Worm (Caenorhabditis elegans) whole organism, L1 larva: ENCODE measurements around the gene sax-3.

Experiments
- C04F5.9 ChIP-seq: sonication (generic microtip); optimal IDR thresholded peaks from 2 replicates; lab custom pipeline; 2016; ENCODE audit warnings: missing genetic modification characterization, missing compliant biosample characterization
- C34B4.2 ChIP-seq: sonication (generic microtip); optimal IDR thresholded peaks from 2 replicates; lab custom pipeline; 2017; ENCODE audit warnings: mild to moderate bottlenecking, missing genetic modification characterization, missing compliant biosample characterization
- aha-1 ChIP-seq: fragments of 150-350 bp; optimal IDR thresholded peaks from 2 replicates; lab custom pipeline; 2014; ENCODE audit warnings: missing biosample characterization, missing genetic modification characterization
- alr-1 ChIP-seq: fragments of 200-800 bp; sonication (Bioruptor generic); optimal IDR thresholded peaks from 2 replicates; lab custom pipeline; 2018; ENCODE audit warnings: borderline replicate concordance, mild to moderate bottlenecking, missing genetic modification characterization, missing compliant biosample characterization
- blmp-1 ChIP-seq: fragments of 150-350 bp; optimal IDR thresholded peaks from 2 replicates; lab custom pipeline; 2014; ENCODE audit warnings: missing biosample characterization, missing genetic modification characterization
- ceh-63 ChIP-seq: fragments of 200-800 bp; sonication (Bioruptor generic); optimal IDR thresholded peaks from 2 replicates; lab custom pipeline; 2018; ENCODE audit warnings: mild to moderate bottlenecking, missing genetic modification characterization, missing compliant biosample characterization
- ceh-90 ChIP-seq: sonication (generic microtip); optimal IDR thresholded peaks from 2 replicates; lab custom pipeline; 2016; ENCODE audit warnings: missing genetic modification characterization, missing compliant biosample characterization
- dsc-1 ChIP-seq: sonication (generic microtip); optimal IDR thresholded peaks from 2 replicates; lab custom pipeline; 2016; ENCODE audit warnings: mild to moderate bottlenecking, missing genetic modification characterization, missing compliant biosample characterization
- efl-1 ChIP-seq, 4 experiments: fragments of 150-350 bp; optimal IDR thresholded peaks in 3 of 4; peaks in 1 of 4; 1 replicate in 1 of 4; 2 replicates in 3 of 4; lab custom pipeline; 2014; ENCODE audit warnings: missing biosample characterization in 2 of 4, missing genetic modification characterization in 2 of 4, missing genetic modification reagents in 2 of 4
- efl-3 ChIP-seq: fragments of 200-800 bp; sonication (Bioruptor generic); optimal IDR thresholded peaks from 2 replicates; lab custom pipeline; 2018; ENCODE audit warnings: mild to moderate bottlenecking, missing genetic modification characterization, missing compliant biosample characterization
- egl-13 ChIP-seq: sonication (generic microtip); optimal IDR thresholded peaks from 2 replicates; lab custom pipeline; 2016; ENCODE audit warnings: missing genotype, missing genetic modification reagents, missing genetic modification characterization, missing compliant biosample characterization
- egl-27 ChIP-seq, 2 experiments: fragments of 150-350 bp in 1 of 2; sonication (generic microtip); optimal IDR thresholded peaks; 3 replicates each; lab custom pipeline; 2017 to 2018; ENCODE audit warnings: missing biosample characterization in 2 of 2, missing genetic modification characterization in 2 of 2, missing genetic modification reagents in 2 of 2
- elt-2 ChIP-seq: sonication (generic microtip); optimal IDR thresholded peaks from 2 replicates; lab custom pipeline; 2016; ENCODE audit warnings: missing genetic modification characterization, mild to moderate bottlenecking, inconsistent platforms, missing compliant biosample characterization, missing genetic modification reagents
- elt-3 ChIP-seq, 6 experiments: fragments of 150-350 bp in 1 of 6; sonication (generic microtip); optimal IDR thresholded peaks; 2 replicates each; lab custom pipeline; 2017 to 2018; ENCODE audit warnings: missing biosample characterization in 6 of 6, missing genetic modification characterization in 6 of 6, inconsistent platforms in 1 of 6
- fkh-10 ChIP-seq: sonication (generic microtip); optimal IDR thresholded peaks from 2 replicates; lab custom pipeline; 2017; ENCODE audit warnings: missing biosample characterization, missing genetic modification reagents, missing genetic modification characterization
- fkh-8 ChIP-seq: sonication (generic microtip); optimal IDR thresholded peaks from 2 replicates; lab custom pipeline; 2016; ENCODE audit warnings: mild to moderate bottlenecking, missing genetic modification characterization, missing compliant biosample characterization
- irx-1 ChIP-seq: sonication (generic microtip); optimal IDR thresholded peaks from 2 replicates; lab custom pipeline; 2016; ENCODE audit warnings: missing genetic modification characterization, missing compliant biosample characterization
- lin-13 ChIP-seq: fragments of 150-350 bp; optimal IDR thresholded peaks from 2 replicates; lab custom pipeline; 2014; ENCODE audit warnings: missing biosample characterization, missing genetic modification reagents, missing genetic modification characterization
- lin-14 ChIP-seq: fragments of 200-800 bp; sonication (Bioruptor generic); optimal IDR thresholded peaks from 2 replicates; lab custom pipeline; 2018; ENCODE audit warnings: mild to moderate bottlenecking, missing genetic modification characterization, moderate library complexity, missing compliant biosample characterization
- mef-2 ChIP-seq: fragments of 150-350 bp; optimal IDR thresholded peaks from 2 replicates; lab custom pipeline; 2014; ENCODE audit warnings: missing biosample characterization, missing genetic modification characterization
- mep-1 ChIP-seq: fragments of 150-350 bp; optimal IDR thresholded peaks from 2 replicates; lab custom pipeline; 2014; ENCODE audit warnings: missing biosample characterization, missing genetic modification characterization
- nhr-11 ChIP-seq: fragments of 150-350 bp; optimal IDR thresholded peaks from 2 replicates; lab custom pipeline; 2014; ENCODE audit warnings: missing biosample characterization, missing genetic modification characterization
- nhr-12 ChIP-seq: sonication (generic microtip); optimal IDR thresholded peaks from 2 replicates; lab custom pipeline; 2017; ENCODE audit warnings: missing biosample characterization, missing genetic modification characterization
- nhr-20 ChIP-seq: sonication (generic microtip); optimal IDR thresholded peaks from 2 replicates; lab custom pipeline; 2016; ENCODE audit warnings: mild to moderate bottlenecking, missing genetic modification characterization, missing compliant biosample characterization
- nhr-237 ChIP-seq: fragments of 150-350 bp; optimal IDR thresholded peaks from 2 replicates; lab custom pipeline; 2014; ENCODE audit warnings: missing biosample characterization, missing genetic modification characterization
- nhr-47 ChIP-seq: sonication (generic microtip); optimal IDR thresholded peaks from 2 replicates; lab custom pipeline; 2016; ENCODE audit warnings: mild to moderate bottlenecking, missing genetic modification characterization, moderate library complexity, missing compliant biosample characterization
- nhr-71 ChIP-seq: sonication (generic microtip); optimal IDR thresholded peaks from 2 replicates; lab custom pipeline; 2016; ENCODE audit warnings: mild to moderate bottlenecking, missing genetic modification characterization, moderate library complexity, missing compliant biosample characterization
- nhr-85 ChIP-seq: sonication (generic microtip); peaks from one replicate; lab custom pipeline; 2016; ENCODE audit warnings: missing genetic modification characterization, inconsistent platforms, missing compliant biosample characterization
- pag-3 ChIP-seq: sonication (generic microtip); optimal IDR thresholded peaks from 2 replicates; lab custom pipeline; 2017; ENCODE audit warnings: missing genetic modification characterization, mild to moderate bottlenecking, missing compliant biosample characterization, antibody characterized with exemption, borderline replicate concordance; ENCODE audit not compliant: insufficient read depth
- pax-3 ChIP-seq: fragments of 200-800 bp; sonication (Bioruptor generic); optimal IDR thresholded peaks from 2 replicates; lab custom pipeline; 2018; ENCODE audit warnings: mild to moderate bottlenecking, missing genetic modification characterization, moderate library complexity, missing compliant biosample characterization
- pqm-1 ChIP-seq: sonication (generic microtip); optimal IDR thresholded peaks from 3 replicates; lab custom pipeline; 2017; ENCODE audit warnings: missing biosample characterization, missing genetic modification characterization
- skn-1 ChIP-seq: fragments of 150-350 bp; optimal IDR thresholded peaks from 2 replicates; lab custom pipeline; 2014; ENCODE audit warnings: missing biosample characterization, missing genetic modification characterization
- snu-23 ChIP-seq: sonication (generic microtip); optimal IDR thresholded peaks from 2 replicates; lab custom pipeline; 2016; ENCODE audit warnings: missing genetic modification characterization, missing compliant biosample characterization
- sox-4 ChIP-seq: sonication (generic microtip); optimal IDR thresholded peaks from 2 replicates; lab custom pipeline; 2016; ENCODE audit warnings: missing genetic modification characterization, missing compliant biosample characterization
- sup-37 ChIP-seq: fragments of 200-800 bp; sonication (Bioruptor generic); optimal IDR thresholded peaks from 2 replicates; lab custom pipeline; 2018; ENCODE audit warnings: mild to moderate bottlenecking, missing genetic modification characterization, missing compliant biosample characterization
- tbx-2 ChIP-seq: sonication (generic microtip); optimal IDR thresholded peaks from 2 replicates; lab custom pipeline; 2016; ENCODE audit warnings: missing genetic modification characterization, missing compliant biosample characterization
- tlp-1 ChIP-seq: fragments of 150-350 bp; optimal IDR thresholded peaks from 2 replicates; lab custom pipeline; 2014; ENCODE audit warnings: missing biosample characterization, missing genetic modification characterization
- unc-62 ChIP-seq: fragments of 150-350 bp; optimal IDR thresholded peaks from 2 replicates; lab custom pipeline; 2014; ENCODE audit warnings: missing biosample characterization, missing genetic modification reagents, missing genetic modification characterization
- vab-15 ChIP-seq: sonication (generic microtip); optimal IDR thresholded peaks from 2 replicates; lab custom pipeline; 2017; ENCODE audit warnings: missing genotype, mild to moderate bottlenecking, missing genetic modification characterization, missing compliant biosample characterization
- zip-4 ChIP-seq: fragments of 200-800 bp; sonication (Bioruptor generic); optimal IDR thresholded peaks from 2 replicates; lab custom pipeline; 2018; ENCODE audit warnings: mild to moderate bottlenecking, missing genetic modification characterization, moderate library complexity, missing compliant biosample characterization

sax-3 gene

ce11 chrX:3503025-3503424 is 37.3 kb upstream of the sax-3 start:
- TF ChIP-seq pax-3 (tag; lab: Kevin White, UChicago) = peak; percentile 30
- TF ChIP-seq mep-1 = no peak
- TF ChIP-seq zip-4 (GFP tag; lab: Kevin White, UChicago) = no peak
- peak; percentile 86 for TF ChIP-seq dsc-1 (tag; lab: Kevin White, UChicago)
- TF ChIP-seq tbx-2 (tag; lab: Kevin White, UChicago) = no peak

- TF ChIP-seq elt-2 (tag; lab: Kevin White, UChicago) = peak; percentile 46
- no peak for TF ChIP-seq efl-1 (optimal IDR thresholded peaks at IDR 0.05; lab: Kevin White, UChicago)
- peak in 1 of 2 experiments; percentile 3 for TF ChIP-seq efl-1 (GFP tag; optimal IDR thresholded peaks at IDR 0.05 in 1 of 2; lab: Kevin White, UChicago)
- TF ChIP-seq skn-1 (tag; lab: Kevin White, UChicago) = no peak
- no peak for TF ChIP-seq mef-2 (tag; lab: Kevin White, UChicago)
- TF ChIP-seq ceh-63 = no peak
- no peak for TF ChIP-seq nhr-85 (tag; lab: Kevin White, UChicago)
These were observed 35.2 kb upstream of the sax-3 start for ce11 chrX:3500903-3501302.

DNA sequence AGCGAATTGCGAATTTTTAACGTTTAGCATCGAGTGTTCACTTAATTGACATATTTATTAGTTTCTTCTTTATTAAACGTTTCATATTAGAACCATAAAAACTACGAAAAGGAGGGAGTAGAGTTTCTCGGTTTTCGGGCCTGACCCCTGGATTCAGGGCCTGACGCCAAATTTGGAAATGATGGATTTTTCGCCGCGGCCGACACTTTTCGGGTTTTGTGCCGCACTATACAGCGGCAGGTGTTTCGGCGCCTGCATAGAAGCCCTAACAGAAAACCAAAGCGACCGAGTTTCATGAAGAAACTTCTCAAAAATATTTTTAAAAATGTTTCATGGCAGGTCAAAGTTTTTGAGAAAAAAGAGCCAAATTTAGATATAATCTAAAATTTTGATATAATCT is 34.6 kb upstream of the sax-3 start:
- no peak for TF ChIP-seq fkh-10
- TF ChIP-seq mep-1 = no peak
- TF ChIP-seq pqm-1 = no peak
- no peak for TF ChIP-seq nhr-47 (tag; lab: Kevin White, UChicago)
- TF ChIP-seq fkh-8 (tag; lab: Kevin White, UChicago) = no peak
- TF ChIP-seq skn-1 (tag; lab: Kevin White, UChicago) = no peak
- no peak for TF ChIP-seq efl-3
- no peak for TF ChIP-seq C34B4.2 (tag; lab: Kevin White, UChicago)
- TF ChIP-seq nhr-12 (tag; lab: Kevin White, UChicago) = no peak
- TF ChIP-seq sox-4 (tag; lab: Kevin White, UChicago) = no peak
- TF ChIP-seq elt-2 (tag; lab: Kevin White, UChicago) = no peak
- no peak for TF ChIP-seq nhr-85 (tag; lab: Kevin White, UChicago)
- no peak for TF ChIP-seq egl-27 (tag; optimal IDR thresholded peaks at IDR 0.05; lab: Kevin White, UChicago)
- no peak for TF ChIP-seq irx-1 (tag; lab: Kevin White, UChicago)
- no peak for TF ChIP-seq nhr-237
- TF ChIP-seq tlp-1 (tag; lab: Kevin White, UChicago) = no peak
- TF ChIP-seq ceh-90 (tag; lab: Kevin White, UChicago) = no peak
- TF ChIP-seq vab-15 (tag; lab: Kevin White, UChicago) = no peak
- no peak for TF ChIP-seq pax-3 (tag; lab: Kevin White, UChicago)
- no peak for TF ChIP-seq egl-13 (tag; lab: Kevin White, UChicago)

ce11 chrX:3499867-3500266 is 34.1 kb upstream of the sax-3 start:
- TF ChIP-seq elt-2 (tag; lab: Kevin White, UChicago) (peak; percentile 25), sup-37 (GFP tag; lab: Kevin White, UChicago) (no peak)
- TF ChIP-seq, all 84 proteins: peak for 1

ce11 chrX:3498953-3499352 is 33.2 kb upstream of the sax-3 start, which contains the start of gene C12D12.1:
Gene C12D12.1 (plus strand): TSS chrX:3499253.
- TF ChIP-seq blmp-1 (tag; lab: Kevin White, UChicago) = no peak
- TF ChIP-seq aha-1 (tag; lab: Kevin White, UChicago) = no peak
- TF ChIP-seq nhr-85 (tag; lab: Kevin White, UChicago) = no peak
- TF ChIP-seq, all 84 proteins: peak for 0

DNA sequence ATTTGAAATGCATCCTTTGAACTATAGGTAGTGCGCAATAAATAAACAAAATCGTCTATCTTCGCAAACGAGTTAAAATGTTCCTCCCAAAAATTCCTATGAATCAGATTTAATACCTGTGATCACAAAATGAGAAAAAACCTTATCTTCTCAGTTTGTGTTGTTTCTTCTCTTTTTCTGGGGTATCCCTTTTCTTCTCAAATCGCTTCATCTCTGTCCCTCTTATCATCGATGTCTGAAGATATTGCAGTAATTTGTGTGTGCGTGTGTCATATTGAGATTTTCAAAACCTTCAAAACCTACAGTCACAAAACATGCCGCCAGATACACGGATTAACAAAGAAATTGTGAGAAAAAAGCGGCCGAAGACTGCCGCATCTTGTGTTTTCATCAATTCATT is 30.0 kb upstream of the sax-3 start, which contains the start of gene glt-1:
TSS of gene glt-1 (plus strand) at position 251 of the 400 bp plus-strand sequence.
- TF ChIP-seq egl-13 (tag; lab: Kevin White, UChicago) = no peak
- peak; percentile 37 for TF ChIP-seq snu-23 (GFP tag; lab: Kevin White, UChicago)
- TF ChIP-seq tbx-2 (tag; lab: Kevin White, UChicago) = peak; percentile 17
- TF ChIP-seq C04F5.9 (tag; lab: Kevin White, UChicago) = no peak
- no peak for TF ChIP-seq lin-13
- TF ChIP-seq nhr-11 (tag; lab: Kevin White, UChicago) = no peak
- TF ChIP-seq unc-62 (GFP tag; lab: Kevin White, UChicago) = no peak
- TF ChIP-seq nhr-20 (tag; lab: Kevin White, UChicago) = peak; percentile 20
- peak; percentile 28 for TF ChIP-seq nhr-71 (tag; lab: Kevin White, UChicago)
- TF ChIP-seq skn-1 (tag; lab: Kevin White, UChicago) = no peak
- TF ChIP-seq blmp-1 (tag; lab: Kevin White, UChicago) = peak; percentile 61
- TF ChIP-seq zip-4 (GFP tag; lab: Kevin White, UChicago) = no peak
- TF ChIP-seq elt-3 (tag; optimal IDR thresholded peaks at IDR 0.05; lab: Kevin White, UChicago) = peak in 5 of 6 experiments; percentile 31 to 88 (median 68)
- TF ChIP-seq lin-14 (GFP tag; lab: Kevin White, UChicago) = peak; percentile 56
- TF ChIP-seq sup-37 (GFP tag; lab: Kevin White, UChicago) = no peak
- TF ChIP-seq nhr-85 (tag; lab: Kevin White, UChicago) = peak; percentile 51
- no peak for TF ChIP-seq alr-1 (tag; lab: Kevin White, UChicago)
- no peak for TF ChIP-seq pag-3 (tag; lab: Kevin White, UChicago)
- TF ChIP-seq, all 84 proteins: peak for 8
